Fruit fly (Drosophila melanogaster): ENCODE data around the gene squ.

The squ gene

dm6 chr2L:16703753-16704152 lies 23.9 kb downstream of the squ start (continued):
- TF ChIP-seq az2 (GFP tag; optimal IDR thresholded peaks at IDR 0.05) (peak; percentile 31), CG9609 (GFP tag; optimal IDR thresholded peaks at IDR 0.05) (peak; percentile 32), stc (GFP tag; IDR thresholded peaks at IDR 0.05) (no peak), CG11093 (GFP tag; IDR thresholded peaks at IDR 0.05) (no peak), YL-1 (GFP tag; optimal IDR thresholded peaks at IDR 0.05) (no peak), CG18476 (GFP tag; optimal IDR thresholded peaks at IDR 0.05) (peak; percentile 35), lov (optimal IDR thresholded peaks at IDR 0.05) (no peak), lov (GFP tag; IDR thresholded peaks at IDR 0.05) (no peak), CG7928 (GFP tag; optimal IDR thresholded peaks at IDR 0.05) (no peak), pnt (GFP tag; optimal IDR thresholded peaks at IDR 0.05) (no peak), Dbx (GFP tag; IDR thresholded peaks at IDR 0.05) (peak; percentile 49; the same call in 1 of the 3 replicates), D (optimal IDR thresholded peaks at IDR 0.05) (no peak), D (GFP tag; optimal IDR thresholded peaks at IDR 0.05) (no peak), CG10209 (GFP tag; optimal IDR thresholded peaks at IDR 0.05) (peak; percentile 35), btn (GFP tag; optimal IDR thresholded peaks at IDR 0.05) (no peak), sens-2 (GFP tag; IDR thresholded peaks at IDR 0.05) (no peak), Doc2 (GFP tag; IDR thresholded peaks at IDR 0.05) (no peak), Fer1 (GFP tag; optimal IDR thresholded peaks at IDR 0.05) (no peak), CG4730 (GFP tag; IDR thresholded peaks at IDR 0.05) (no peak), exex (tag; optimal IDR thresholded peaks at IDR 0.05) (no peak), Med (GFP tag) (peak; percentile 91), CG14965 (GFP tag; optimal IDR thresholded peaks at IDR 0.05; ENCODE audit: borderline replicate concordance) (no peak), HLH4C (GFP tag; IDR thresholded peaks at IDR 0.05; ENCODE audit: partially characterized antibody) (no peak; the same call in 2 of the 3 replicates), zen (tag; optimal IDR thresholded peaks at IDR 0.05) (no peak), hth (optimal IDR thresholded peaks at IDR 0.05) (no peak), CG4360 (GFP tag; IDR thresholded peaks at IDR 0.05) (no peak), hkb (optimal IDR thresholded peaks at IDR 0.05) (no peak), hkb (GFP tag; IDR thresholded peaks at IDR 0.05) (peak; percentile 69), MBD-R2 (GFP tag; IDR thresholded peaks at IDR 0.05) (peak; percentile 20; the same call in 1 of the 2 replicates), eve (GFP tag; optimal IDR thresholded peaks at IDR 0.05) (no peak), CG6254 (GFP tag; optimal IDR thresholded peaks at IDR 0.05) (no peak), Dip2 (GFP tag; IDR thresholded peaks at IDR 0.05) (no peak), CG30403 (GFP tag; optimal IDR thresholded peaks at IDR 0.05) (peak; percentile 62), CG10147 (GFP tag; optimal IDR thresholded peaks at IDR 0.05) (peak; percentile 49), CG30020 (tag; optimal IDR thresholded peaks at IDR 0.05) (peak; percentile 69), CG4328 (GFP tag; optimal IDR thresholded peaks at IDR 0.05) (no peak), CG7271 (tag; optimal IDR thresholded peaks at IDR 0.05) (no peak), bigmax (GFP tag; optimal IDR thresholded peaks at IDR 0.05) (no peak), CG9797 (GFP tag; optimal IDR thresholded peaks at IDR 0.05) (no peak), CG8359 (GFP tag; optimal IDR thresholded peaks at IDR 0.05; ENCODE audit: borderline replicate concordance) (no peak), psq (GFP tag; optimal IDR thresholded peaks at IDR 0.05) (no peak), CG17612 (GFP tag; IDR thresholded peaks at IDR 0.05) (no peak), chn (GFP tag; optimal IDR thresholded peaks at IDR 0.05) (peak; percentile 11), Trl (optimal IDR thresholded peaks at IDR 0.05) (no peak), Trl (GFP tag; optimal IDR thresholded peaks at IDR 0.05) (no peak), TFAM (GFP tag; optimal IDR thresholded peaks at IDR 0.05) (no peak), CG7839 (tag; optimal IDR thresholded peaks at IDR 0.05) (no peak), CG17385 (GFP tag; optimal IDR thresholded peaks at IDR 0.05) (peak; percentile 62), gfzf (GFP tag; optimal IDR thresholded peaks at IDR 0.05) (no peak), CG2202 (tag; optimal IDR thresholded peaks at IDR 0.05) (no peak), CG31224 (GFP tag; IDR thresholded peaks at IDR 0.05) (no peak), zfh1 (GFP tag; IDR thresholded peaks at IDR 0.05) (peak; percentile 59; the same call in 2 of the 3 replicates)

All from whole organism, embryonic.